Fruit fly (Drosophila melanogaster): ENCODE data around the gene CG2211.

CG2211 gene

dm6 chr3L:1323136-1323535 is 12.0 kb downstream of the CG2211 start (continued):
- TF ChIP-seq sim (GFP tag; IDR thresholded peaks at IDR 0.05) (peak; percentile 35; the same call in 1 of the 2 replicates), danr (GFP tag; IDR thresholded peaks at IDR 0.05) (peak; percentile 42; the same call in 1 of the 2 replicates), C15 (GFP tag; IDR thresholded peaks at IDR 0.05) (no peak), CG10565 (GFP tag; optimal IDR thresholded peaks at IDR 0.05) (no peak), CG12104 (GFP tag; optimal IDR thresholded peaks at IDR 0.05) (peak; percentile 9), CG43689 (GFP tag; IDR thresholded peaks at IDR 0.05) (no peak), lab (GFP tag; optimal IDR thresholded peaks at IDR 0.05) (peak; percentile 34), CG9727 (GFP tag; optimal IDR thresholded peaks at IDR 0.05) (peak; percentile 34), CG17186 (GFP tag; optimal IDR thresholded peaks at IDR 0.05) (peak; percentile 31), rib (GFP tag; IDR thresholded peaks at IDR 0.05) (no peak), TFAM (GFP tag; optimal IDR thresholded peaks at IDR 0.05) (peak; percentile 10), Doc3 (GFP tag; IDR thresholded peaks at IDR 0.05; ENCODE audit: partially characterized antibody) (no peak), fd3F (GFP tag; optimal IDR thresholded peaks at IDR 0.05) (no peak), ranshi (GFP tag; IDR thresholded peaks at IDR 0.05) (peak; percentile 59; the same call in 1 of the 2 replicates), Xbp1 (GFP tag; optimal IDR thresholded peaks at IDR 0.05) (peak; percentile 75), fd96Cb (tag; optimal IDR thresholded peaks at IDR 0.05) (peak; percentile 76), Fer1 (GFP tag; optimal IDR thresholded peaks at IDR 0.05) (no peak), shn (GFP tag; optimal IDR thresholded peaks at IDR 0.05) (no peak), Drgx (GFP tag; IDR thresholded peaks at IDR 0.05) (no peak), kah (GFP tag; optimal IDR thresholded peaks at IDR 0.05) (no peak), Doc2 (GFP tag; IDR thresholded peaks at IDR 0.05) (no peak), CG11456 (GFP tag; IDR thresholded peaks at IDR 0.05) (0 out of 3 replicates have a peak, but pooled peaks have one; percentile 50), Fer3 (tag; optimal IDR thresholded peaks at IDR 0.05) (peak; percentile 40), CG17359 (tag; optimal IDR thresholded peaks at IDR 0.05) (peak; percentile 64), CG6765 (GFP tag; optimal IDR thresholded peaks at IDR 0.05) (no peak), amos (GFP tag; IDR thresholded peaks at IDR 0.05; ENCODE audit: partially characterized antibody) (no peak), ERR (GFP tag; optimal IDR thresholded peaks at IDR 0.05) (peak; percentile 42), CG30431 (GFP tag; optimal IDR thresholded peaks at IDR 0.05) (peak; percentile 68), NC2α (GFP tag; optimal IDR thresholded peaks at IDR 0.05) (peak; percentile 74), CG6791 (GFP tag; IDR thresholded peaks at IDR 0.05; ENCODE audit: partially characterized antibody) (no peak), CG7839 (tag; optimal IDR thresholded peaks at IDR 0.05) (peak; percentile 77), vvl (GFP tag; IDR thresholded peaks at IDR 0.05) (peak; percentile 76), CG3995 (GFP tag; optimal IDR thresholded peaks at IDR 0.05) (no peak), E2f1 (GFP tag; IDR thresholded peaks at IDR 0.05) (peak; percentile 44), CG2889 (GFP tag; IDR thresholded peaks at IDR 0.05) (no peak), maf-S (GFP tag; optimal IDR thresholded peaks at IDR 0.05) (no peak), Hand (GFP tag; optimal IDR thresholded peaks at IDR 0.05) (peak; percentile 21), Hr51 (GFP tag; optimal IDR thresholded peaks at IDR 0.05) (peak in 1 of 2 experiments; percentile 59), Dp (GFP tag; optimal IDR thresholded peaks at IDR 0.05) (no peak), bcd (GFP tag; optimal IDR thresholded peaks at IDR 0.05) (peak; percentile 56), phol (tag; optimal IDR thresholded peaks at IDR 0.05) (peak; percentile 78), CG3065 (GFP tag; optimal IDR thresholded peaks at IDR 0.05) (peak; percentile 27), emc (GFP tag; optimal IDR thresholded peaks at IDR 0.05) (no peak), CG33557 (GFP tag; optimal IDR thresholded peaks at IDR 0.05) (peak; percentile 88), CG15073 (GFP tag; optimal IDR thresholded peaks at IDR 0.05) (no peak), CG4424 (GFP tag; optimal IDR thresholded peaks at IDR 0.05) (peak; percentile 74), CG6683 (GFP tag; optimal IDR thresholded peaks at IDR 0.05) (no peak), CG1233 (GFP tag; optimal IDR thresholded peaks at IDR 0.05) (peak; percentile 13), B-H1 (GFP tag; IDR thresholded peaks at IDR 0.05) (peak; percentile 60), CG34376 (GFP tag; optimal IDR thresholded peaks at IDR 0.05) (no peak), CG3407 (GFP tag; optimal IDR thresholded peaks at IDR 0.05) (peak; percentile 64)

All from whole organism, embryonic.